Worm (Caenorhabditis elegans) whole organism, L2 larva: ENCODE data around the gene Y41C4A.11.

ENCODE experiments used
- ZK546.5 ChIP-seq: sonication (generic microtip); optimal IDR thresholded peaks from 2 replicates; lab custom pipeline; 2017; ENCODE audit warnings: missing biosample characterization, missing genetic modification characterization
- alr-1 ChIP-seq: fragments of 150-350 bp; optimal IDR thresholded peaks from 2 replicates; lab custom pipeline; 2014; ENCODE audit warnings: missing biosample characterization, missing genetic modification characterization
- ceh-16 ChIP-seq: fragments of 150-350 bp; optimal IDR thresholded peaks from 2 replicates; lab custom pipeline; 2014; ENCODE audit warnings: missing biosample characterization, missing genetic modification characterization
- lin-11 ChIP-seq: fragments of 150-350 bp; sonication (generic microtip); optimal IDR thresholded peaks from 2 replicates; lab custom pipeline; 2014; ENCODE audit warnings: missing biosample characterization, missing genetic modification characterization, inconsistent platforms, mixed read lengths
- lsy-2 ChIP-seq, 2 experiments: fragments of 150-350 bp in 1 of 2; sonication (generic microtip) in 1 of 2; optimal IDR thresholded peaks; 2 replicates each; lab custom pipeline; 2014 to 2017; ENCODE audit warnings: missing biosample characterization in 2 of 2, missing genetic modification characterization in 2 of 2
- nhr-25 ChIP-seq: fragments of 150-350 bp; sonication (generic microtip); optimal IDR thresholded peaks from 3 replicates; lab custom pipeline; 2014; ENCODE audit warnings: missing biosample characterization, missing genetic modification characterization
- snpc-4 ChIP-seq: fragments of 150-350 bp; optimal IDR thresholded peaks from 2 replicates; lab custom pipeline; 2014; ENCODE audit warnings: missing biosample characterization, missing genetic modification characterization

- TF ChIP-seq snpc-4 (tag; lab: Kevin White, UChicago) = no peak
- no peak for TF ChIP-seq ZK546.5 (tag; lab: Kevin White, UChicago)
- TF ChIP-seq alr-1 (tag; lab: Kevin White, UChicago) = no peak
- TF ChIP-seq lsy-2 (tag; optimal IDR thresholded peaks at IDR 0.05; lab: Kevin White, UChicago) = no peak
- no peak for TF ChIP-seq nhr-25 (tag; lab: Kevin White, UChicago)
- no peak for TF ChIP-seq lin-11 (tag; lab: Kevin White, UChicago)
- no peak for TF ChIP-seq ceh-16
Observed at ce11 chrIII:11757892-11758291, 38.2 kb downstream of the Y41C4A.11 start.
